Fruit fly (Drosophila melanogaster) whole organism, adult: ENCODE data around the gene CG2604.

Source experiments
- CG11617 ChIP-seq: fragments of 200-800 bp; sonication (Bioruptor generic); optimal IDR thresholded peaks from 2 replicates; lab custom pipeline; 2017; ENCODE audit warnings: mild to moderate bottlenecking, missing biosample characterization, missing genetic modification reagents, missing genetic modification characterization
- CG12768 ChIP-seq: fragments of 200-800 bp; sonication (Bioruptor generic); optimal IDR thresholded peaks from 2 replicates; lab custom pipeline; 2017; ENCODE audit warnings: missing biosample characterization, missing genetic modification characterization, mild to moderate bottlenecking, moderate library complexity, missing genetic modification reagents
- CG14711 ChIP-seq: fragments of 200-800 bp; sonication (Bioruptor generic); optimal IDR thresholded peaks from 2 replicates; lab custom pipeline; 2018; ENCODE audit warnings: missing biosample characterization, mild to moderate bottlenecking, missing genetic modification characterization, moderate library complexity
- CG1620 ChIP-seq: fragments of 200-800 bp; sonication (Bioruptor generic); optimal IDR thresholded peaks from 2 replicates; lab custom pipeline; 2016; ENCODE audit warnings: missing biosample characterization, missing genetic modification characterization
- CG33017 ChIP-seq: fragments of 200-800 bp; sonication (Bioruptor generic); optimal IDR thresholded peaks from 2 replicates; lab custom pipeline; 2018; ENCODE audit warnings: missing biosample characterization, mild to moderate bottlenecking, missing genetic modification characterization, moderate library complexity
- CG5204 ChIP-seq: fragments of 200-800 bp; sonication (Bioruptor generic); optimal IDR thresholded peaks from 2 replicates; lab custom pipeline; 2016; ENCODE audit warnings: missing biosample characterization, missing genetic modification characterization
- CG7045 ChIP-seq: fragments of 200-800 bp; sonication (Bioruptor generic); optimal IDR thresholded peaks from 2 replicates; lab custom pipeline; 2017; ENCODE audit warnings: missing biosample characterization, mild to moderate bottlenecking, missing genetic modification characterization
- CG7101 ChIP-seq: fragments of 200-800 bp; sonication (Bioruptor generic); optimal IDR thresholded peaks from 2 replicates; lab custom pipeline; 2018; ENCODE audit warnings: missing biosample characterization, mild to moderate bottlenecking, missing genetic modification characterization, moderate library complexity
- Clk ChIP-seq: fragments of 200-800 bp; sonication (Bioruptor generic); optimal IDR thresholded peaks from 2 replicates; lab custom pipeline; 2017; ENCODE audit warnings: missing biosample characterization, missing genetic modification characterization
- Crg-1 ChIP-seq: fragments of 200-800 bp; sonication (Bioruptor generic); optimal IDR thresholded peaks from 2 replicates; lab custom pipeline; 2016; ENCODE audit warnings: missing biosample characterization, missing genetic modification characterization
- Hr96 ChIP-seq: fragments of 200-800 bp; sonication (Bioruptor generic); optimal IDR thresholded peaks from 2 replicates; lab custom pipeline; 2016; ENCODE audit warnings: missing biosample characterization, missing genetic modification characterization
- Mnt ChIP-seq: fragments of 200-800 bp; sonication (Bioruptor generic); optimal IDR thresholded peaks from 2 replicates; lab custom pipeline; 2016; ENCODE audit warnings: missing biosample characterization, mild to moderate bottlenecking, missing genetic modification characterization
- bab1 ChIP-seq: fragments of 200-800 bp; sonication (Bioruptor generic); optimal IDR thresholded peaks from 3 replicates; lab custom pipeline; 2019; ENCODE audit warnings: missing biosample characterization, mild to moderate bottlenecking, missing genetic modification characterization, moderate library complexity
- cic ChIP-seq: fragments of 200-800 bp; sonication (Bioruptor generic); optimal IDR thresholded peaks from 2 replicates; lab custom pipeline; 2017; ENCODE audit warnings: missing biosample characterization, mild to moderate bottlenecking, missing genetic modification characterization, moderate library complexity
- cnc ChIP-seq, 2 experiments: fragments of >200 bp; optimal IDR thresholded peaks; 2 replicates each; lab custom pipeline; 2017
- kay ChIP-seq: fragments of 200-800 bp; sonication (Bioruptor generic); peaks from one replicate; lab custom pipeline; 2016; ENCODE audit warnings: missing biosample characterization, missing genetic modification characterization, borderline replicate concordance
- ovo ChIP-seq: fragments of 200-800 bp; sonication (Bioruptor generic); optimal IDR thresholded peaks from 2 replicates; lab custom pipeline; 2016; ENCODE audit warnings: missing biosample characterization, missing genetic modification characterization
- pad ChIP-seq: fragments of 200-800 bp; sonication (Bioruptor generic); optimal IDR thresholded peaks from 3 replicates; lab custom pipeline; 2017; ENCODE audit warnings: missing biosample characterization, missing genetic modification characterization, mild to moderate bottlenecking, moderate library complexity, missing genetic modification reagents
- tj ChIP-seq: fragments of 200-800 bp; sonication (Bioruptor generic); optimal IDR thresholded peaks from 3 replicates; lab custom pipeline; 2017; ENCODE audit warnings: missing biosample characterization, mild to moderate bottlenecking, missing genetic modification characterization, moderate library complexity
- toe ChIP-seq: fragments of 200-800 bp; sonication (Bioruptor generic); optimal IDR thresholded peaks from 2 replicates; lab custom pipeline; 2016; ENCODE audit warnings: missing biosample characterization, missing genetic modification characterization

CG2604 gene

DNA sequence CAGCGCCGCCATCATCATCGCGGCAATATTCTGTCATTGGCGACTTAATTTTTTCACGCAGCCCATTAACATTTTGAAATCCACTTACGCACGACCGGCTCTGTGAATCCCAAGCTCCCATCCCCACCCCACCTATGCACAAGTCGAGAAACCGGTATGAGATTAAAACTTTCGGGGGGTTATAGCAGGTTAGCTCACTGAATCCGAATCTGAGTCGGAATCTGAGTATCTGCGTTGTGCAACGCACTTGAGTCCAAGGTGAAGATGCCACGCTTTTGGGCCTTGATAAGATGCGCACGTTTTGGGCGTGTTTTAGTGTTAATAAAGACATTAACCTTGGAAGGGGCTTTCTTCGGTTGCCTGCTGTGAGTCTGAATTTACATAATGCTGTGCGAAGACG, 23.8 kb upstream of the CG2604 start:
- no peak for TF ChIP-seq CG11617 (GFP tag; lab: Kevin White, UChicago)
- TF ChIP-seq cic (GFP tag; lab: Kevin White, UChicago) = no peak
- no peak for TF ChIP-seq pad (GFP tag; lab: Kevin White, UChicago)
- no peak for TF ChIP-seq kay (GFP tag; lab: Kevin White, UChicago)
- no peak for TF ChIP-seq bab1 (GFP tag; lab: Kevin White, UChicago)
- TF ChIP-seq CG14711 (tag; lab: Kevin White, UChicago) = no peak
- TF ChIP-seq CG1620 (GFP tag; lab: Kevin White, UChicago) = no peak
- no peak for TF ChIP-seq CG33017 (tag; lab: Kevin White, UChicago)
- TF ChIP-seq cnc (optimal IDR thresholded peaks at IDR 0.05; lab: Kevin White, UChicago) = no peak
- TF ChIP-seq CG7045 (GFP tag; lab: Kevin White, UChicago) = no peak
- TF ChIP-seq Hr96 = no peak
- no peak for TF ChIP-seq CG7101 (tag; lab: Kevin White, UChicago)
- no peak for TF ChIP-seq Clk
- TF ChIP-seq tj (GFP tag; lab: Kevin White, UChicago) = no peak
- TF ChIP-seq ovo (GFP tag; lab: Kevin White, UChicago) = no peak
- TF ChIP-seq CG12768 (GFP tag; lab: Kevin White, UChicago) = no peak
- no peak for TF ChIP-seq Crg-1 (GFP tag; lab: Kevin White, UChicago)
- no peak for TF ChIP-seq CG5204 (GFP tag; lab: Kevin White, UChicago)

dm6 chr3R:5240721-5241120, 17.6 kb upstream of the CG2604 start, which contains the start of gene CG33293:
Gene CG33293, minus strand, starts transcription at chr3R:5240735.
- TF ChIP-seq CG5204 (GFP tag; lab: Kevin White, UChicago) = no peak
- no peak for TF ChIP-seq Clk
- no peak for TF ChIP-seq kay (GFP tag; lab: Kevin White, UChicago)
- TF ChIP-seq ovo (GFP tag; lab: Kevin White, UChicago) = no peak
- no peak for TF ChIP-seq Mnt (GFP tag; lab: Kevin White, UChicago)
- TF ChIP-seq tj (GFP tag; lab: Kevin White, UChicago) = no peak
- no peak for TF ChIP-seq CG7101 (tag; lab: Kevin White, UChicago)
- no peak for TF ChIP-seq pad (GFP tag; lab: Kevin White, UChicago)
- TF ChIP-seq cic (GFP tag; lab: Kevin White, UChicago) = no peak
- no peak for TF ChIP-seq CG7045 (GFP tag; lab: Kevin White, UChicago)
- TF ChIP-seq Hr96 = no peak
- no peak for TF ChIP-seq CG1620 (GFP tag; lab: Kevin White, UChicago)
- no peak for TF ChIP-seq CG12768 (GFP tag; lab: Kevin White, UChicago)
- no peak for TF ChIP-seq toe (GFP tag; lab: Kevin White, UChicago)
- no peak for TF ChIP-seq bab1 (GFP tag; lab: Kevin White, UChicago)
- TF ChIP-seq cnc (optimal IDR thresholded peaks at IDR 0.05; lab: Kevin White, UChicago) = no peak

DNA sequence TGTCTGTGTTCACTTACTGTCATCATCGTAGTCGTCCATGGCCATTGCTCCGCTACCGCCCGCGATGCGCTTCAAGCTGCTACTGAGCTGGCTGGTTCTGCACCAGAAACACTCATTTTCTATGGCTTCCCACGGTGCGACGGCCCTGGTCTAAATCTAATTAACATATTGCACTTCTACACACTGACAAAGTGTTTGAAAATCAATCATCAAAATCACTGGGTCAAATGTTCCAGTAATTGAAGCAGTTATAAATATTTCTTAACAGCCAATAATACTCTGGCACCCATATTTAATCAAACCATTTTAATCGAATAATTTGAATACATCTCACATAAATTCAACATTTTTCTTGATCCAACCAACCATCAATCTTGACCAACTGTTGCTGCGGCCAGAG, 14.1 kb upstream of the CG2604 start, which contains the start of gene rtp:
Gene rtp (minus strand): TSS at position 101 of the 400 bp plus-strand sequence.
- TF ChIP-seq CG7101 (tag; lab: Kevin White, UChicago) (no peak), CG7045 (GFP tag; lab: Kevin White, UChicago) (no peak), pad (GFP tag; lab: Kevin White, UChicago) (no peak)

dm6 chr3R:5232197-5232607, 9.0 kb upstream of the CG2604 start, which contains the start of the genes Kat60 and Mms19:
Gene Kat60, minus strand, starts transcription at chr3R:5232209.
Gene Mms19, plus strand, starts transcription at chr3R:5232543.
- no peak for TF ChIP-seq kay (GFP tag; lab: Kevin White, UChicago)
- peak; percentile 76 for TF ChIP-seq tj (GFP tag; lab: Kevin White, UChicago)
- TF ChIP-seq pad (GFP tag; lab: Kevin White, UChicago) = peak; percentile 58
- TF ChIP-seq CG11617 (GFP tag; lab: Kevin White, UChicago) = peak; percentile 56
- TF ChIP-seq CG7045 (GFP tag; lab: Kevin White, UChicago) = peak; percentile 64
- peak; percentile 86 for TF ChIP-seq CG1620 (GFP tag; lab: Kevin White, UChicago)
- no peak for TF ChIP-seq Hr96
- TF ChIP-seq CG14711 (tag; lab: Kevin White, UChicago) = peak; percentile 91
- TF ChIP-seq cnc (optimal IDR thresholded peaks at IDR 0.05; lab: Kevin White, UChicago) = no peak
- TF ChIP-seq Crg-1 (GFP tag; lab: Kevin White, UChicago) = peak; percentile 17
- no peak for TF ChIP-seq cic (GFP tag; lab: Kevin White, UChicago)
- TF ChIP-seq CG7101 (tag; lab: Kevin White, UChicago) = peak; percentile 61
- peak; percentile 43 for TF ChIP-seq CG12768 (GFP tag; lab: Kevin White, UChicago)
- peak; percentile 59 for TF ChIP-seq Clk
- TF ChIP-seq toe (GFP tag; lab: Kevin White, UChicago) = peak; percentile 93
- no peak for TF ChIP-seq CG5204 (GFP tag; lab: Kevin White, UChicago)
- peak; percentile 44 for TF ChIP-seq CG33017 (tag; lab: Kevin White, UChicago)
- TF ChIP-seq ovo (GFP tag; lab: Kevin White, UChicago) = peak; percentile 62
- peak; percentile 32 for TF ChIP-seq bab1 (GFP tag; lab: Kevin White, UChicago)
- TF ChIP-seq Mnt (GFP tag; lab: Kevin White, UChicago) = peak; percentile 80

- TF ChIP-seq bab1 (GFP tag; lab: Kevin White, UChicago) (no peak), CG5204 (GFP tag; lab: Kevin White, UChicago) (no peak), CG12768 (GFP tag; lab: Kevin White, UChicago) (peak; percentile 3), tj (GFP tag; lab: Kevin White, UChicago) (peak; percentile 86)
These were observed 8.4 kb upstream of the CG2604 start for dm6 chr3R:5231383-5232196.
